Worm (Caenorhabditis elegans) whole organism, late embryonic: Measurements from ENCODE around the gene tag-196.

ENCODE experiments used
- C08G9.2 ChIP-seq: sonication (generic microtip); optimal IDR thresholded peaks from 2 replicates; lab custom pipeline; 2016; ENCODE audit warnings: mild to moderate bottlenecking, missing genetic modification characterization, moderate library complexity, missing compliant biosample characterization
- ama-1 ChIP-seq: fragments of 150-350 bp; optimal IDR thresholded peaks from 2 replicates; lab custom pipeline; 2014
- ceh-30 ChIP-seq: fragments of 150-350 bp; optimal IDR thresholded peaks from 2 replicates; lab custom pipeline; 2014; ENCODE audit warnings: missing biosample characterization, missing genetic modification characterization
- ceh-31 ChIP-seq: sonication (generic microtip); optimal IDR thresholded peaks from 2 replicates; lab custom pipeline; 2016; ENCODE audit warnings: missing genetic modification characterization, missing compliant biosample characterization
- ceh-48 ChIP-seq: sonication (generic microtip); optimal IDR thresholded peaks from 2 replicates; lab custom pipeline; 2016; ENCODE audit warnings: missing genetic modification characterization, inconsistent platforms, missing compliant biosample characterization
- elt-4 ChIP-seq: sonication (generic microtip); optimal IDR thresholded peaks from 2 replicates; lab custom pipeline; 2016; ENCODE audit warnings: missing genetic modification characterization, missing compliant biosample characterization
- ets-4 ChIP-seq: sonication (generic microtip); optimal IDR thresholded peaks from 2 replicates; lab custom pipeline; 2016; ENCODE audit warnings: missing genetic modification characterization, missing compliant biosample characterization
- fkh-10 ChIP-seq: fragments of 150-350 bp; optimal IDR thresholded peaks from 2 replicates; lab custom pipeline; 2014; ENCODE audit warnings: missing biosample characterization, missing genetic modification reagents, missing genetic modification characterization
- gmeb-2 ChIP-seq: sonication (generic microtip); optimal IDR thresholded peaks from 2 replicates; lab custom pipeline; 2016; ENCODE audit warnings: missing genetic modification characterization, inconsistent platforms, missing compliant biosample characterization
- madf-2 ChIP-seq: sonication (generic microtip); optimal IDR thresholded peaks from 2 replicates; lab custom pipeline; 2017; ENCODE audit warnings: missing genetic modification characterization, missing compliant biosample characterization
- nhr-11 ChIP-seq: fragments of 150-350 bp; optimal IDR thresholded peaks from 2 replicates; lab custom pipeline; 2014; ENCODE audit warnings: missing biosample characterization, missing genetic modification characterization
- pag-3 ChIP-seq: sonication (generic microtip); optimal IDR thresholded peaks from 2 replicates; lab custom pipeline; 2016; ENCODE audit warnings: missing compliant biosample characterization, missing genetic modification characterization, borderline replicate concordance
- pha-4 ChIP-seq: fragments of 150-350 bp; optimal IDR thresholded peaks from 2 replicates; lab custom pipeline; 2018; ENCODE audit warnings: missing biosample characterization, missing genetic modification reagents, missing genetic modification characterization
- pqm-1 ChIP-seq: sonication (generic microtip); optimal IDR thresholded peaks from 2 replicates; lab custom pipeline; 2016; ENCODE audit warnings: missing genetic modification characterization, missing compliant biosample characterization

DNA sequence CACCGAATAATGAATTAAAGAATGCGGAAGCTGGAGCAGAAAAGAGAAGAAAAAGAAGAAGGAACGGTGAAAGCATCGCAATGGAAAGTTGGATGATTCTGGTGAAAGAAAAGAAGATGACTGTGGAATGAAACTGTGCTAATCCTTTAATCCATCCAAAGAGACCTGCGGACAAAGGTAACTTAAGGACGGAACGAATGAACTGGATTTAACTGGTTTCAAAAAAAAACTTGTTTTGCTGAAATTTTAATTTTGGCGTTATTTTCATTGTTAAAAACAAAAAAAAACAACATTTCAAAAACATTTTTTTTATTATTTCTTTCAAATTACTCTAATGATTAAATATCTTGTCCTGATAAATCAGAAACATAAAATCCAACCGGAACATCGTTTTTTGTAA lies 42.2 kb downstream of the tag-196 start, which contains the start of gene grl-12:
- TF ChIP-seq ets-4 (tag; lab: Kevin White, UChicago) (no peak), ceh-31 (tag; lab: Kevin White, UChicago) (no peak), fkh-10 (no peak), ama-1 (lab: Kevin White, UChicago) (no peak), ceh-30 (tag; lab: Kevin White, UChicago) (no peak), elt-4 (tag; lab: Kevin White, UChicago) (no peak), C08G9.2 (no peak), gmeb-2 (tag; lab: Kevin White, UChicago) (no peak), pha-4 (tag; lab: Kevin White, UChicago) (no peak), madf-2 (tag; lab: Kevin White, UChicago) (no peak), pag-3 (no peak), pqm-1 (tag; lab: Kevin White, UChicago) (no peak), ceh-48 (no peak), nhr-11 (tag; lab: Kevin White, UChicago) (no peak)
